Worm (Caenorhabditis elegans) whole organism, L4 larva: ENCODE measurements around the gene C25E10.4.

Experiments used
- aha-1 ChIP-seq: fragments of 150-350 bp; peaks from one replicate; lab custom pipeline; 2014; ENCODE audit warnings: missing biosample characterization, missing genetic modification characterization
- ceh-82 ChIP-seq: sonication (generic microtip); optimal IDR thresholded peaks from 2 replicates; lab custom pipeline; 2017; ENCODE audit warnings: missing biosample characterization, missing genetic modification characterization
- daf-12 ChIP-seq: fragments of 150-350 bp; optimal IDR thresholded peaks from 2 replicates; lab custom pipeline; 2014; ENCODE audit warnings: missing biosample characterization, missing genetic modification reagents, missing genetic modification characterization
- duxl-1 ChIP-seq: sonication (generic microtip); optimal IDR thresholded peaks from 2 replicates; lab custom pipeline; 2016; ENCODE audit warnings: mild to moderate bottlenecking, missing genetic modification characterization, moderate library complexity, missing compliant biosample characterization; ENCODE audit not compliant: poor library complexity
- lin-15B ChIP-seq: fragments of 150-350 bp; sonication (generic microtip); optimal IDR thresholded peaks from 3 replicates; lab custom pipeline; 2014; ENCODE audit warnings: missing biosample characterization, missing genetic modification characterization
- mdl-1 ChIP-seq, 2 experiments: fragments of 150-350 bp in 1 of 2; sonication (generic microtip) in 1 of 2; optimal IDR thresholded peaks; 2 replicates each; lab custom pipeline; 2014 to 2017; ENCODE audit warnings: missing biosample characterization in 2 of 2, missing genetic modification characterization in 2 of 2
- nhr-11 ChIP-seq: fragments of 150-350 bp; optimal IDR thresholded peaks from 2 replicates; lab custom pipeline; 2014; ENCODE audit warnings: missing biosample characterization, missing genetic modification characterization
- nhr-42 ChIP-seq: fragments of 200-800 bp; sonication (Bioruptor generic); IDR thresholded peaks from 2 replicates; pipeline ENCODE4 v1.3.6; 2022; ENCODE audit warnings: missing genetic modification characterization, missing compliant biosample characterization
- nhr-76 ChIP-seq: fragments of 150-350 bp; optimal IDR thresholded peaks from 2 replicates; lab custom pipeline; 2014; ENCODE audit warnings: missing biosample characterization, missing genetic modification characterization
- pha-4 ChIP-seq, 2 experiments: fragments of 150-350 bp in 1 of 2; fragments of 200-800 bp in 1 of 2; sonication (Bioruptor generic) in 1 of 2; IDR thresholded peaks in 1 of 2; optimal IDR thresholded peaks in 1 of 2; 2 replicates each; pipeline versions ENCODE4 v1.3.6 to Lab custom; 2014 to 2022; ENCODE audit warnings: missing genetic modification characterization in 2 of 2, missing genetic modification reagents in 2 of 2, missing biosample characterization in 1 of 2, missing compliant biosample characterization in 1 of 2
- pqm-1 ChIP-seq: sonication (generic microtip); optimal IDR thresholded peaks from 2 replicates; lab custom pipeline; 2017; ENCODE audit warnings: missing biosample characterization, missing genetic modification characterization
- tra-1 ChIP-seq: fragments of 200-800 bp; sonication (Bioruptor generic); IDR thresholded peaks from 2 replicates; pipeline ENCODE4 v1.3.6; 2022; ENCODE audit warnings: missing genetic modification reagents, missing genetic modification characterization, missing compliant biosample characterization
- ztf-11 ChIP-seq: fragments of 150-350 bp; optimal IDR thresholded peaks from 2 replicates; lab custom pipeline; 2014; ENCODE audit warnings: missing biosample characterization, missing genetic modification characterization

DNA sequence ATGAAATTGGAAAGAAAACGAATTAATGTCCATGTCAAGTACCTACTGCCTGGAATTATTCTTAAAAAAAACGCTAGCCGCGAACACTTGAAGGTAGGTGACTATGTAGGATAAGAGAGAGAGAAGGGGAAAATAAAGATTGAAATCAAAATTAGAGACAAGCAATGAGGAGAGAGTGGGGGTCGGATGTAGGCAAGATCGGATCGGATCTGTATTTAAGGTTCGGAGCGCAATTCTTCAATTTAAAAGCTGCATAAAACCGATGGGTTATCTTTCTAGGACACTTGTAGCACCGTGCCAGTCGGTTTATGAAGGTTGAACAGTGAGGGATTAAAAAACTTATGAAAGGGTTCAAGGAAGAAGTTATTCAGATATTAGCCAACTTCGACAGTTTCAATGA is 29.8 kb downstream of the C25E10.4 start:
- TF ChIP-seq lin-15B (no peak), ztf-11 (no peak), pqm-1 (tag; lab: Kevin White, UChicago) (no peak), aha-1 (tag; lab: Kevin White, UChicago) (no peak), pha-4 (GFP tag; IDR thresholded peaks at IDR 0.05; lab: Robert Waterston, UW) (no peak), pha-4 (tag; optimal IDR thresholded peaks at IDR 0.05; lab: Kevin White, UChicago) (no peak), mdl-1 (tag; optimal IDR thresholded peaks at IDR 0.05; lab: Kevin White, UChicago) (no peak), nhr-42 (no peak), daf-12 (tag; lab: Kevin White, UChicago) (no peak), duxl-1 (tag; lab: Kevin White, UChicago) (no peak), nhr-76 (tag; lab: Kevin White, UChicago) (no peak), tra-1 (GFP tag; lab: Robert Waterston, UW) (no peak), ceh-82 (tag; lab: Kevin White, UChicago) (no peak), nhr-11 (no peak)
